Worm (Caenorhabditis elegans) whole organism, L3 larva: ENCODE data around the gene msp-65.
"Not testable (repeated sequence)": the region's sequence is repeated elsewhere in the genome, so short reads cannot be mapped to it uniquely, and the experiment has no call there.

Source experiments
- ceh-82 ChIP-seq: fragments of 150-350 bp; optimal IDR thresholded peaks from 2 replicates; lab custom pipeline; 2014; ENCODE audit warnings: missing biosample characterization, missing genetic modification characterization
- elt-3 ChIP-seq, 3 experiments: fragments of 150-350 bp in 1 of 3; sonication (generic microtip) in 2 of 3; optimal IDR thresholded peaks; 2 replicates in 2 of 3; 4 replicates in 1 of 3; lab custom pipeline; 2014 to 2017; ENCODE audit warnings: missing biosample characterization in 3 of 3, missing genetic modification characterization in 3 of 3
- lsy-12 ChIP-seq: sonication (generic microtip); optimal IDR thresholded peaks from 2 replicates; lab custom pipeline; 2016; ENCODE audit warnings: mild to moderate bottlenecking, missing genetic modification characterization, missing compliant biosample characterization
- nhr-28 ChIP-seq: fragments of 150-350 bp; optimal IDR thresholded peaks from 2 replicates; lab custom pipeline; 2014; ENCODE audit warnings: missing biosample characterization, missing genetic modification characterization
- nhr-76 ChIP-seq: fragments of 150-350 bp; sonication (generic microtip); optimal IDR thresholded peaks from 5 replicates; lab custom pipeline; 2014; ENCODE audit warnings: missing biosample characterization, missing genetic modification characterization
- ztf-11 ChIP-seq: fragments of 150-350 bp; optimal IDR thresholded peaks from 2 replicates; lab custom pipeline; 2014; ENCODE audit warnings: missing biosample characterization, missing genetic modification characterization

DNA sequence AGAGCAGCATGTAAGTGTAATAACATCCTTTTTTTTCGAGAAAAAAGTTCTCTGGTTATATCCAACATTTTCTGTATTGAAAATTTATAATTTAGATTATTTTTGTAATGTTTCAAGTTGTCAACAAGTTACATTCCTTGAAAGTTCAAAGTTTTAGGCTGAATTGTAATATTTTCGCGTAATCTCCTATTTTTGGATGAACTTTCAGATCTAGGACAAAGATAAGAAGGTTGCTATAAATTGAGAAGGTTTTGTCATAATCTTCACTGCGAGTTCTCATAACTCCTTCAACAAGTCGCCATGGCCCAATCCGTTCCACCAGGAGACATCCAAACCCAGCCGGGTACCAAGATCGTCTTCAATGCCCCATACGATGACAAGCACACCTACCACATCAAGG, at the start of gene msp-65:
- TF ChIP-seq ztf-11 (tag; lab: Kevin White, UChicago); nhr-76 (tag; lab: Kevin White, UChicago); elt-3 (tag; optimal IDR thresholded peaks at IDR 0.05; lab: Kevin White, UChicago); lsy-12 (tag; lab: Kevin White, UChicago); ceh-82 (tag; lab: Kevin White, UChicago); nhr-28 (tag; lab: Kevin White, UChicago): not testable (repeated sequence)
